Fruit fly (Drosophila melanogaster) whole organism, prepupa: Measurements from ENCODE around the gene scrib.

Source experiments
- Blimp-1 ChIP-seq: fragments of 200-800 bp; sonication (Bioruptor generic); optimal IDR thresholded peaks from 3 replicates; lab custom pipeline; 2017; ENCODE audit warnings: missing biosample characterization, missing genetic modification characterization, mild to moderate bottlenecking, moderate library complexity, missing genetic modification reagents
- CG10631 ChIP-seq: fragments of 200-800 bp; sonication (Bioruptor generic); optimal IDR thresholded peaks from 2 replicates; lab custom pipeline; 2016; ENCODE audit warnings: missing biosample characterization, missing genetic modification characterization
- CG10669 ChIP-seq: fragments of 200-800 bp; sonication (Bioruptor generic); optimal IDR thresholded peaks from 3 replicates; lab custom pipeline; 2018; ENCODE audit warnings: missing biosample characterization, mild to moderate bottlenecking, missing genetic modification characterization, moderate library complexity
- CG11294 ChIP-seq: fragments of 200-800 bp; sonication (Bioruptor generic); IDR thresholded peaks from 2 replicates; pipeline ENCODE4 v1.3.6; 2022; ENCODE audit warnings: missing biosample characterization, missing genetic modification characterization
- CG11762 ChIP-seq: fragments of 200-800 bp; sonication (Bioruptor generic); optimal IDR thresholded peaks from 3 replicates; lab custom pipeline; 2016; ENCODE audit warnings: missing biosample characterization, missing genetic modification characterization; ENCODE audit not compliant: insufficient read depth
- CG1621 ChIP-seq: fragments of 200-800 bp; sonication (Bioruptor generic); optimal IDR thresholded peaks from 3 replicates; lab custom pipeline; 2018; ENCODE audit warnings: missing biosample characterization, mild to moderate bottlenecking, missing genetic modification characterization
- CG16779 ChIP-seq: fragments of 200-800 bp; sonication (Bioruptor generic); optimal IDR thresholded peaks from 3 replicates; lab custom pipeline; 2017; ENCODE audit warnings: missing biosample characterization, mild to moderate bottlenecking, missing genetic modification characterization
- CG3032 ChIP-seq: fragments of 200-800 bp; optimal IDR thresholded peaks from 2 replicates; lab custom pipeline; 2019; ENCODE audit warnings: missing biosample characterization, mild to moderate bottlenecking, missing genetic modification characterization, moderate library complexity
- CG31627 ChIP-seq: fragments of 200-800 bp; sonication (Bioruptor generic); optimal IDR thresholded peaks from 3 replicates; lab custom pipeline; 2016; ENCODE audit warnings: missing biosample characterization, missing genetic modification characterization
- CG32006 ChIP-seq: fragments of 200-800 bp; sonication (Bioruptor generic); optimal IDR thresholded peaks from 3 replicates; lab custom pipeline; 2017; ENCODE audit warnings: missing biosample characterization, mild to moderate bottlenecking, missing genetic modification characterization
- CG34406 ChIP-seq: fragments of 200-800 bp; sonication (Bioruptor generic); optimal IDR thresholded peaks from 3 replicates; lab custom pipeline; 2016; ENCODE audit warnings: missing biosample characterization, missing genetic modification characterization
- CG3919 ChIP-seq: fragments of 200-800 bp; sonication (Bioruptor generic); optimal IDR thresholded peaks from 3 replicates; lab custom pipeline; 2016; ENCODE audit warnings: missing biosample characterization, missing genetic modification characterization
- CG4318 ChIP-seq: fragments of 200-800 bp; sonication (Bioruptor generic); optimal IDR thresholded peaks from 3 replicates; lab custom pipeline; 2017; ENCODE audit warnings: missing biosample characterization, mild to moderate bottlenecking, missing genetic modification characterization
- CG6276 ChIP-seq: fragments of 200-800 bp; sonication (Bioruptor generic); optimal IDR thresholded peaks from 2 replicates; lab custom pipeline; 2017; ENCODE audit warnings: missing biosample characterization, mild to moderate bottlenecking, missing genetic modification characterization
- CG6808 ChIP-seq: fragments of 200-800 bp; sonication (Bioruptor generic); optimal IDR thresholded peaks from 3 replicates; lab custom pipeline; 2017; ENCODE audit warnings: missing biosample characterization, missing genetic modification characterization, mild to moderate bottlenecking, moderate library complexity, missing genetic modification reagents
- CG6854 ChIP-seq: fragments of 200-800 bp; sonication (Bioruptor generic); optimal IDR thresholded peaks from 2 replicates; lab custom pipeline; 2017; ENCODE audit warnings: missing biosample characterization, mild to moderate bottlenecking, missing genetic modification characterization
- CG7368 ChIP-seq: fragments of 200-800 bp; sonication (Bioruptor generic); optimal IDR thresholded peaks from 3 replicates; lab custom pipeline; 2016; ENCODE audit warnings: missing biosample characterization, missing genetic modification characterization
- CG8119 ChIP-seq: fragments of 200-800 bp; sonication (Bioruptor generic); IDR thresholded peaks from 3 replicates; pipeline ENCODE4 v1.3.6; 2022; ENCODE audit warnings: missing biosample characterization, missing genetic modification characterization
- CG9139 ChIP-seq: fragments of 200-800 bp; sonication (Bioruptor generic); optimal IDR thresholded peaks from 3 replicates; lab custom pipeline; 2017; ENCODE audit warnings: missing biosample characterization, mild to moderate bottlenecking, missing genetic modification characterization
- Eip75B ChIP-seq: fragments of 200-800 bp; sonication (Bioruptor generic); optimal IDR thresholded peaks from 3 replicates; lab custom pipeline; 2016; ENCODE audit warnings: missing biosample characterization, missing genetic modification characterization
- Eip78C ChIP-seq: fragments of 200-800 bp; sonication (Bioruptor generic); peaks from one replicate; lab custom pipeline; 2016; ENCODE audit warnings: missing biosample characterization, missing genetic modification characterization
- Eip93F ChIP-seq: fragments of 200-800 bp; sonication (Bioruptor generic); optimal IDR thresholded peaks from 2 replicates; lab custom pipeline; 2016; ENCODE audit warnings: missing biosample characterization, mild to moderate bottlenecking, missing genetic modification characterization
- Ets21C ChIP-seq: fragments of 200-800 bp; sonication (Bioruptor generic); optimal IDR thresholded peaks from 3 replicates; lab custom pipeline; 2016; ENCODE audit warnings: missing biosample characterization, missing genetic modification characterization
- Ets96B ChIP-seq: fragments of 200-800 bp; optimal IDR thresholded peaks from 2 replicates; lab custom pipeline; 2019; ENCODE audit warnings: missing biosample characterization, mild to moderate bottlenecking, missing genetic modification characterization, moderate library complexity
- Gug ChIP-seq: fragments of 200-800 bp; sonication (Bioruptor generic); IDR thresholded peaks from 2 replicates; pipeline ENCODE4 v1.3.6; 2022; ENCODE audit warnings: missing biosample characterization, missing genetic modification characterization
- Hr39 ChIP-seq: fragments of 200-800 bp; sonication (Bioruptor generic); optimal IDR thresholded peaks from 2 replicates; lab custom pipeline; 2016; ENCODE audit warnings: missing biosample characterization, missing genetic modification characterization
- Hr4 ChIP-seq: fragments of 200-800 bp; sonication (Bioruptor generic); optimal IDR thresholded peaks from 3 replicates; lab custom pipeline; 2016; ENCODE audit warnings: missing biosample characterization, missing genetic modification characterization
- Lpt ChIP-seq: fragments of 200-800 bp; sonication (Bioruptor generic); optimal IDR thresholded peaks from 3 replicates; lab custom pipeline; 2016; ENCODE audit warnings: missing biosample characterization, missing genetic modification characterization
- Met ChIP-seq: fragments of 200-800 bp; sonication (Bioruptor generic); optimal IDR thresholded peaks from 3 replicates; lab custom pipeline; 2016; ENCODE audit warnings: missing biosample characterization, missing genetic modification characterization
- OdsH ChIP-seq: fragments of 200-800 bp; sonication (Bioruptor generic); optimal IDR thresholded peaks from 3 replicates; lab custom pipeline; 2016; ENCODE audit warnings: missing biosample characterization, missing genetic modification characterization
- Sox102F ChIP-seq: fragments of 200-800 bp; sonication (Bioruptor generic); optimal IDR thresholded peaks from 2 replicates; lab custom pipeline; 2016; ENCODE audit warnings: missing biosample characterization, mild to moderate bottlenecking, missing genetic modification characterization
- Sox14 ChIP-seq: fragments of 200-800 bp; sonication (Bioruptor generic); optimal IDR thresholded peaks from 3 replicates; lab custom pipeline; 2016; ENCODE audit warnings: missing biosample characterization, missing genetic modification characterization
- Sox15 ChIP-seq: fragments of 200-800 bp; sonication (Bioruptor generic); optimal IDR thresholded peaks from 3 replicates; lab custom pipeline; 2016; ENCODE audit warnings: missing biosample characterization, missing genetic modification characterization
- achi ChIP-seq: fragments of 200-800 bp; sonication (Bioruptor generic); optimal IDR thresholded peaks from 3 replicates; lab custom pipeline; 2016; ENCODE audit warnings: missing biosample characterization, missing genetic modification characterization
- acj6 ChIP-seq: fragments of 200-800 bp; sonication (Bioruptor generic); optimal IDR thresholded peaks from 3 replicates; lab custom pipeline; 2016; ENCODE audit warnings: missing biosample characterization, missing genetic modification characterization
- dac ChIP-seq: fragments of 200-800 bp; sonication (Bioruptor generic); optimal IDR thresholded peaks from 2 replicates; lab custom pipeline; 2017; ENCODE audit warnings: missing biosample characterization, mild to moderate bottlenecking, missing genetic modification characterization
- dsx ChIP-seq: fragments of 200-800 bp; optimal IDR thresholded peaks from 3 replicates; lab custom pipeline; 2019; ENCODE audit warnings: missing biosample characterization, mild to moderate bottlenecking, missing genetic modification characterization, moderate library complexity; ENCODE audit not compliant: poor library complexity, severe bottlenecking
- eg ChIP-seq: fragments of 200-800 bp; sonication (Bioruptor generic); IDR thresholded peaks from 3 replicates; pipeline ENCODE4 v1.3.6; 2022; ENCODE audit warnings: missing biosample characterization, missing genetic modification characterization
- esn ChIP-seq: fragments of 200-800 bp; sonication (Bioruptor generic); optimal IDR thresholded peaks from 2 replicates; lab custom pipeline; 2016; ENCODE audit warnings: missing biosample characterization, mild to moderate bottlenecking, missing genetic modification characterization, moderate library complexity
- fd59A ChIP-seq: fragments of 200-800 bp; sonication (Bioruptor generic); optimal IDR thresholded peaks from 2 replicates; lab custom pipeline; 2017; ENCODE audit warnings: missing biosample characterization, mild to moderate bottlenecking, missing genetic modification characterization, missing genetic modification reagents
- fd85E ChIP-seq: fragments of 200-800 bp; sonication (Bioruptor generic); optimal IDR thresholded peaks from 3 replicates; lab custom pipeline; 2016; ENCODE audit warnings: missing biosample characterization, missing genetic modification characterization
- pdm3 ChIP-seq: fragments of 200-800 bp; sonication (Bioruptor generic); optimal IDR thresholded peaks from 3 replicates; lab custom pipeline; 2016; ENCODE audit warnings: missing biosample characterization, missing genetic modification characterization
- salr ChIP-seq, 2 experiments: fragments of 200-800 bp; sonication (Bioruptor generic); optimal IDR thresholded peaks; 3 replicates each; lab custom pipeline; 2016 to 2018; ENCODE audit warnings: missing biosample characterization in 2 of 2, missing genetic modification characterization in 2 of 2, mild to moderate bottlenecking in 1 of 2
- spab ChIP-seq: fragments of 200-800 bp; sonication (Bioruptor generic); optimal IDR thresholded peaks from 2 replicates; lab custom pipeline; 2017; ENCODE audit warnings: missing biosample characterization, mild to moderate bottlenecking, missing genetic modification characterization, missing genetic modification reagents
- ss ChIP-seq, 2 experiments: fragments of 200-800 bp; sonication (Bioruptor generic); optimal IDR thresholded peaks; 2 replicates in 1 of 2; 3 replicates in 1 of 2; lab custom pipeline; 2017 to 2018; ENCODE audit warnings: mild to moderate bottlenecking in 2 of 2, missing biosample characterization in 2 of 2, missing genetic modification characterization in 2 of 2, moderate library complexity in 1 of 2
- svp ChIP-seq: fragments of 200-800 bp; sonication (Bioruptor generic); peaks from one replicate; lab custom pipeline; 2016; ENCODE audit warnings: missing biosample characterization, missing genetic modification characterization
- topi ChIP-seq: fragments of 200-800 bp; sonication (Bioruptor generic); optimal IDR thresholded peaks from 3 replicates; lab custom pipeline; 2016; ENCODE audit warnings: missing biosample characterization, missing genetic modification characterization
- vri ChIP-seq: fragments of 200-800 bp; sonication (Bioruptor generic); optimal IDR thresholded peaks from 3 replicates; lab custom pipeline; 2016; ENCODE audit warnings: missing biosample characterization, mild to moderate bottlenecking, missing genetic modification characterization

The scrib gene

dm6 chr3R:26541277-26541676, 5.1 kb downstream of the scrib start:
- TF ChIP-seq Hr39 (GFP tag; lab: Kevin White, UChicago): no peak
- no peak for TF ChIP-seq dsx
- TF ChIP-seq CG4318 (GFP tag; lab: Kevin White, UChicago): no peak
- TF ChIP-seq esn (GFP tag; lab: Kevin White, UChicago): no peak
- TF ChIP-seq spab: no peak
- no peak for TF ChIP-seq Sox102F
- no peak for TF ChIP-seq Sox15
- no peak for TF ChIP-seq topi (GFP tag; lab: Kevin White, UChicago)
- TF ChIP-seq CG9139: no peak
- no peak for TF ChIP-seq CG34406
- TF ChIP-seq Sox14 (GFP tag; lab: Kevin White, UChicago): no peak
- no peak for TF ChIP-seq CG10631
- no peak for TF ChIP-seq pdm3 (GFP tag; lab: Kevin White, UChicago)
- TF ChIP-seq fd59A (GFP tag; lab: Kevin White, UChicago): no peak
- no peak for TF ChIP-seq CG3032 (tag; lab: Kevin White, UChicago)
- no peak for TF ChIP-seq CG6808 (GFP tag; lab: Kevin White, UChicago)
- no peak for TF ChIP-seq Eip75B (GFP tag; lab: Kevin White, UChicago)
- TF ChIP-seq, all 60 proteins: peak for 0

- TF ChIP-seq topi (GFP tag; lab: Kevin White, UChicago): peak; percentile 61
- peak; percentile 87 for TF ChIP-seq Gug (GFP tag; lab: Robert Waterston, UW)
- peak; percentile 85 for TF ChIP-seq CG11762 (GFP tag; lab: Kevin White, UChicago)
- TF ChIP-seq Sox15: peak; percentile 47
- peak; percentile 92 for TF ChIP-seq CG32006
- peak; percentile 85 for TF ChIP-seq CG6808 (GFP tag; lab: Kevin White, UChicago)
- peak; percentile 95 for TF ChIP-seq Eip78C (GFP tag; lab: Kevin White, UChicago)
- TF ChIP-seq fd85E (GFP tag; lab: Kevin White, UChicago): peak; percentile 11
- TF ChIP-seq Lpt: peak; percentile 92
- no peak for TF ChIP-seq svp (GFP tag; lab: Kevin White, UChicago)
- TF ChIP-seq OdsH (GFP tag; lab: Kevin White, UChicago): peak; percentile 91
- TF ChIP-seq Sox102F: peak; percentile 40
- peak; percentile 66 for TF ChIP-seq CG16779 (tag; lab: Kevin White, UChicago)
- no peak for TF ChIP-seq Ets21C (GFP tag; lab: Kevin White, UChicago)
- no peak for TF ChIP-seq vri (GFP tag; lab: Kevin White, UChicago)
- peak; percentile 50 for TF ChIP-seq Met (GFP tag; lab: Kevin White, UChicago)
- TF ChIP-seq CG6854 (GFP tag; lab: Kevin White, UChicago): no peak
- peak; percentile 86 for TF ChIP-seq Eip75B (GFP tag; lab: Kevin White, UChicago)
- peak; percentile 93 for TF ChIP-seq eg (GFP tag; lab: Robert Waterston, UW)
- peak; percentile 80 for TF ChIP-seq CG7368
- TF ChIP-seq fd59A (GFP tag; lab: Kevin White, UChicago): peak; percentile 90
- peak; percentile 87 for TF ChIP-seq Hr4 (GFP tag; lab: Kevin White, UChicago)
- TF ChIP-seq Ets96B (tag; lab: Kevin White, UChicago): peak; percentile 92
- TF ChIP-seq dsx: peak; percentile 82
- TF ChIP-seq CG1621 (tag; lab: Kevin White, UChicago): peak; percentile 89
- TF ChIP-seq ss (GFP tag; optimal IDR thresholded peaks at IDR 0.05; lab: Kevin White, UChicago): peak; percentile 51 to 79
- TF ChIP-seq achi (GFP tag; lab: Kevin White, UChicago): peak; percentile 91
- TF ChIP-seq Sox14 (GFP tag; lab: Kevin White, UChicago): peak; percentile 89
- TF ChIP-seq salr (GFP tag; optimal IDR thresholded peaks at IDR 0.05; lab: Kevin White, UChicago): peak; percentile 87 to 92
- peak; percentile 91 for TF ChIP-seq CG10669
- peak; percentile 52 for TF ChIP-seq Hr39 (GFP tag; lab: Kevin White, UChicago)
- TF ChIP-seq CG8119 (GFP tag; lab: Robert Waterston, UW): peak; percentile 93
- peak; percentile 89 for TF ChIP-seq CG10631
- peak; percentile 74 for TF ChIP-seq CG34406
- TF ChIP-seq CG31627 (GFP tag; lab: Kevin White, UChicago): peak; percentile 37
- peak; percentile 82 for TF ChIP-seq CG4318 (GFP tag; lab: Kevin White, UChicago)
- TF ChIP-seq Blimp-1: no peak
- TF ChIP-seq dac: peak; percentile 84
- peak; percentile 89 for TF ChIP-seq acj6 (GFP tag; lab: Kevin White, UChicago)
- TF ChIP-seq Eip93F (GFP tag; lab: Kevin White, UChicago): no peak
- peak; percentile 74 for TF ChIP-seq CG9139
- peak; percentile 87 for TF ChIP-seq CG11294 (GFP tag; lab: Robert Waterston, UW)
- peak; percentile 92 for TF ChIP-seq CG3919 (GFP tag; lab: Kevin White, UChicago)
- TF ChIP-seq spab: peak; percentile 88
- TF ChIP-seq CG6276: peak; percentile 79
Observed at dm6 chr3R:26542108-26542507, 6.0 kb downstream of the scrib start.
